Fruit fly (Drosophila melanogaster) whole organism, embryonic: ENCODE results near the gene Zn72D.
A peak's percentile ranks its signal among the peaks of the same experiment; 100 is the strongest.

ENCODE experiments used
- CG10366 ChIP-seq: fragments of 200-800 bp; sonication (Bioruptor generic); IDR thresholded peaks from 2 replicates; pipeline ENCODE4 v1.3.6; 2022; ENCODE audit warnings: missing biosample characterization, missing genetic modification characterization
- CG11085 ChIP-seq: fragments of 200-800 bp; sonication (Bioruptor generic); IDR thresholded peaks from 2 replicates; pipeline ENCODE4 v1.3.6; 2022; ENCODE audit warnings: missing biosample characterization, missing genetic modification characterization
- CG11696 ChIP-seq: fragments of 200-800 bp; sonication (Bioruptor generic); IDR thresholded peaks from 2 replicates; pipeline ENCODE4 v1.3.6; 2022; ENCODE audit warnings: missing biosample characterization, missing genetic modification characterization
- CG12071 ChIP-seq: fragments of 200-800 bp; sonication (Bioruptor generic); optimal IDR thresholded peaks from 3 replicates; lab custom pipeline; 2018; ENCODE audit warnings: missing biosample characterization, mild to moderate bottlenecking, missing genetic modification characterization
- CG12219 ChIP-seq: fragments of 200-800 bp; sonication (Bioruptor generic); optimal IDR thresholded peaks from 3 replicates; lab custom pipeline; 2018; ENCODE audit warnings: missing biosample characterization, mild to moderate bottlenecking, missing genetic modification characterization
- CG12769 ChIP-seq: fragments of 200-800 bp; sonication (Bioruptor generic); optimal IDR thresholded peaks from 2 replicates; lab custom pipeline; 2019; ENCODE audit warnings: missing biosample characterization, mild to moderate bottlenecking, missing genetic modification characterization, moderate library complexity
- CG14710 ChIP-seq: fragments of 200-800 bp; sonication (Bioruptor generic); optimal IDR thresholded peaks from 3 replicates; lab custom pipeline; 2019; ENCODE audit warnings: missing biosample characterization, mild to moderate bottlenecking, missing genetic modification characterization, moderate library complexity
- CG1529 ChIP-seq: fragments of 200-800 bp; sonication (Bioruptor generic); optimal IDR thresholded peaks from 3 replicates; lab custom pipeline; 2018; ENCODE audit warnings: missing biosample characterization, missing genetic modification characterization
- CG17385 ChIP-seq: fragments of 200-800 bp; sonication (Bioruptor generic); optimal IDR thresholded peaks from 3 replicates; lab custom pipeline; 2018; ENCODE audit warnings: missing biosample characterization, mild to moderate bottlenecking, missing genetic modification characterization
- CG17829 ChIP-seq: fragments of 200-800 bp; optimal IDR thresholded peaks from 2 replicates; lab custom pipeline; 2019; ENCODE audit warnings: missing biosample characterization, mild to moderate bottlenecking, missing genetic modification characterization, moderate library complexity
- CG2202 ChIP-seq: fragments of 200-800 bp; sonication (Bioruptor generic); optimal IDR thresholded peaks from 2 replicates; lab custom pipeline; 2018; ENCODE audit warnings: missing biosample characterization, mild to moderate bottlenecking, missing genetic modification characterization
- CG31365 ChIP-seq: fragments of 200-800 bp; sonication (Bioruptor generic); optimal IDR thresholded peaks from 2 replicates; lab custom pipeline; 2018; ENCODE audit warnings: missing biosample characterization, mild to moderate bottlenecking, missing genetic modification characterization
- CG3838 ChIP-seq: fragments of 200-800 bp; sonication (Bioruptor generic); optimal IDR thresholded peaks from 3 replicates; lab custom pipeline; 2016; ENCODE audit warnings: missing biosample characterization, missing genetic modification characterization
- CG42726 ChIP-seq: fragments of 200-800 bp; sonication (Bioruptor generic); IDR thresholded peaks from 2 replicates; pipeline ENCODE4 v1.3.6; 2022; ENCODE audit warnings: missing biosample characterization, missing genetic modification characterization; ENCODE audit not compliant: partially characterized antibody
- CG4617 ChIP-seq: fragments of 200-800 bp; sonication (Bioruptor generic); optimal IDR thresholded peaks from 3 replicates; lab custom pipeline; 2016; ENCODE audit warnings: missing biosample characterization, missing genetic modification characterization, borderline replicate concordance
- CG4730 ChIP-seq: fragments of 200-800 bp; sonication (Bioruptor generic); IDR thresholded peaks from 2 replicates; pipeline ENCODE4 v1.3.6; 2022; ENCODE audit warnings: missing biosample characterization, missing genetic modification characterization
- CG6791 ChIP-seq: fragments of 200-800 bp; sonication (Bioruptor generic); IDR thresholded peaks from 3 replicates; pipeline ENCODE4 v1.3.6; 2022; ENCODE audit warnings: missing biosample characterization, missing genetic modification characterization; ENCODE audit not compliant: partially characterized antibody
- CG7556 ChIP-seq: fragments of 200-800 bp; sonication (Bioruptor generic); optimal IDR thresholded peaks from 2 replicates; lab custom pipeline; 2017; ENCODE audit warnings: missing biosample characterization, mild to moderate bottlenecking, missing genetic modification characterization
- CG8290 ChIP-seq, 3 experiments: fragments of 200-800 bp; sonication (Bioruptor generic); optimal IDR thresholded peaks; 2 replicates each; lab custom pipeline; 2016 to 2019; ENCODE audit warnings: missing biosample characterization in 3 of 3, missing genetic modification characterization in 3 of 3, mild to moderate bottlenecking in 2 of 3, moderate library complexity in 1 of 3
- CoRest ChIP-seq: fragments of 200-800 bp; sonication (Bioruptor generic); optimal IDR thresholded peaks from 3 replicates; lab custom pipeline; 2018; ENCODE audit warnings: missing biosample characterization, mild to moderate bottlenecking, missing genetic modification characterization, moderate library complexity
- Ets97D ChIP-seq: fragments of 200-800 bp; sonication (Bioruptor generic); optimal IDR thresholded peaks from 3 replicates; lab custom pipeline; 2016; ENCODE audit warnings: missing biosample characterization, missing genetic modification characterization
- Fer2 ChIP-seq: fragments of 200-800 bp; sonication (Bioruptor generic); optimal IDR thresholded peaks from 2 replicates; lab custom pipeline; 2018; ENCODE audit warnings: missing biosample characterization, mild to moderate bottlenecking, missing genetic modification characterization, moderate library complexity
- Hmr ChIP-seq: fragments of 200-800 bp; sonication (Bioruptor generic); optimal IDR thresholded peaks from 3 replicates; lab custom pipeline; 2017; ENCODE audit warnings: mild to moderate bottlenecking, missing biosample characterization, missing genetic modification reagents, missing genetic modification characterization
- Nf-YA ChIP-seq: fragments of 200-800 bp; sonication (Bioruptor generic); IDR thresholded peaks from 2 replicates; pipeline ENCODE4 v1.3.6; 2022; ENCODE audit warnings: missing biosample characterization, missing genetic modification characterization
- Opbp ChIP-seq: fragments of 200-800 bp; sonication (Bioruptor generic); IDR thresholded peaks from 3 replicates; pipeline ENCODE4 v1.3.6; 2022; ENCODE audit warnings: missing biosample characterization, missing genetic modification characterization; ENCODE audit not compliant: partially characterized antibody
- Pdp1 ChIP-seq, 2 experiments: fragments of 200-800 bp; sonication (Bioruptor generic); optimal IDR thresholded peaks; 3 replicates each; lab custom pipeline; 2016; ENCODE audit warnings: missing biosample characterization in 2 of 2, missing genetic modification characterization in 2 of 2, mild to moderate bottlenecking in 1 of 2, moderate library complexity in 1 of 2
- Six4 ChIP-seq: fragments of 200-800 bp; sonication (Bioruptor generic); optimal IDR thresholded peaks from 2 replicates; lab custom pipeline; 2016; ENCODE audit warnings: missing biosample characterization, missing genetic modification characterization
- Tbp ChIP-seq: fragments of >200 bp; optimal IDR thresholded peaks from 2 replicates; lab custom pipeline; 2018; ENCODE audit warnings: missing biosample characterization, missing genetic modification characterization
- ash1 ChIP-seq: fragments of 200-800 bp; sonication (Bioruptor generic); optimal IDR thresholded peaks from 2 replicates; lab custom pipeline; 2018; ENCODE audit warnings: missing biosample characterization, mild to moderate bottlenecking, missing genetic modification characterization
- bab2 ChIP-seq: fragments of 200-800 bp; sonication (Bioruptor generic); optimal IDR thresholded peaks from 2 replicates; lab custom pipeline; 2016; ENCODE audit warnings: missing biosample characterization, missing genetic modification characterization
- cato ChIP-seq: fragments of 200-800 bp; sonication (Bioruptor generic); optimal IDR thresholded peaks from 2 replicates; lab custom pipeline; 2016; ENCODE audit warnings: missing biosample characterization, missing genetic modification characterization, borderline replicate concordance
- cg ChIP-seq: fragments of 200-800 bp; sonication (Bioruptor generic); optimal IDR thresholded peaks from 3 replicates; lab custom pipeline; 2019; ENCODE audit warnings: missing biosample characterization, mild to moderate bottlenecking, missing genetic modification characterization, moderate library complexity
- chm ChIP-seq: fragments of 200-800 bp; sonication (Bioruptor generic); IDR thresholded peaks from 2 replicates; pipeline ENCODE4 v1.3.6; 2022; ENCODE audit warnings: missing biosample characterization, missing genetic modification characterization
- da ChIP-seq: fragments of 200-800 bp; sonication (Bioruptor generic); optimal IDR thresholded peaks from 2 replicates; lab custom pipeline; 2016; ENCODE audit warnings: missing biosample characterization, missing genetic modification characterization
- danr ChIP-seq: fragments of 200-800 bp; sonication (Bioruptor generic); IDR thresholded peaks from 2 replicates; pipeline ENCODE4 v1.3.6; 2022; ENCODE audit warnings: missing biosample characterization, missing genetic modification characterization
- eyg ChIP-seq: fragments of 200-800 bp; sonication (Bioruptor generic); optimal IDR thresholded peaks from 3 replicates; lab custom pipeline; 2016; ENCODE audit warnings: missing biosample characterization, missing genetic modification characterization
- oc ChIP-seq: fragments of 200-800 bp; sonication (Bioruptor generic); optimal IDR thresholded peaks from 2 replicates; lab custom pipeline; 2018; ENCODE audit warnings: missing biosample characterization, mild to moderate bottlenecking, missing genetic modification characterization, moderate library complexity
- org-1 ChIP-seq: fragments of 200-800 bp; sonication (Bioruptor generic); optimal IDR thresholded peaks from 2 replicates; lab custom pipeline; 2017; ENCODE audit warnings: missing biosample characterization, missing genetic modification characterization
- rib ChIP-seq: fragments of 200-800 bp; sonication (Bioruptor generic); IDR thresholded peaks from 2 replicates; pipeline ENCODE4 v1.3.6; 2022; ENCODE audit warnings: missing biosample characterization, missing genetic modification characterization
- scrt ChIP-seq: fragments of 200-800 bp; sonication (Bioruptor generic); optimal IDR thresholded peaks from 2 replicates; lab custom pipeline; 2018; ENCODE audit warnings: missing biosample characterization, mild to moderate bottlenecking, missing genetic modification characterization, moderate library complexity
- seq ChIP-seq: fragments of 200-800 bp; sonication (Bioruptor generic); IDR thresholded peaks from 2 replicates; pipeline ENCODE4 v1.3.6; 2022; ENCODE audit warnings: missing biosample characterization, missing genetic modification characterization
- slou ChIP-seq: fragments of 200-800 bp; sonication (Bioruptor generic); optimal IDR thresholded peaks from 3 replicates; lab custom pipeline; 2016; ENCODE audit warnings: missing biosample characterization, missing genetic modification characterization
- sr ChIP-seq: fragments of 200-800 bp; sonication (Bioruptor generic); IDR thresholded peaks from 3 replicates; pipeline ENCODE4 v1.3.6; 2022; ENCODE audit warnings: missing biosample characterization, missing genetic modification characterization
- stc ChIP-seq: fragments of 200-800 bp; sonication (Bioruptor generic); IDR thresholded peaks from 2 replicates; pipeline ENCODE4 v1.3.6; 2022; ENCODE audit warnings: missing biosample characterization, missing genetic modification characterization
- stwl ChIP-seq: fragments of 200-800 bp; sonication (Bioruptor generic); optimal IDR thresholded peaks from 3 replicates; lab custom pipeline; 2018; ENCODE audit warnings: missing biosample characterization, mild to moderate bottlenecking, missing genetic modification characterization, moderate library complexity
- tap ChIP-seq: fragments of 200-800 bp; optimal IDR thresholded peaks from 3 replicates; lab custom pipeline; 2019; ENCODE audit warnings: missing biosample characterization, mild to moderate bottlenecking, missing genetic modification characterization, moderate library complexity
- toy ChIP-seq: fragments of 200-800 bp; sonication (Bioruptor generic); IDR thresholded peaks from 2 replicates; pipeline ENCODE4 v1.3.6; 2022; ENCODE audit warnings: missing biosample characterization, missing genetic modification characterization
- usp ChIP-seq: fragments of >200 bp; optimal IDR thresholded peaks from 2 replicates; lab custom pipeline; 2017; ENCODE audit warnings: missing biosample characterization, missing genetic modification characterization

The Zn72D gene

DNA sequence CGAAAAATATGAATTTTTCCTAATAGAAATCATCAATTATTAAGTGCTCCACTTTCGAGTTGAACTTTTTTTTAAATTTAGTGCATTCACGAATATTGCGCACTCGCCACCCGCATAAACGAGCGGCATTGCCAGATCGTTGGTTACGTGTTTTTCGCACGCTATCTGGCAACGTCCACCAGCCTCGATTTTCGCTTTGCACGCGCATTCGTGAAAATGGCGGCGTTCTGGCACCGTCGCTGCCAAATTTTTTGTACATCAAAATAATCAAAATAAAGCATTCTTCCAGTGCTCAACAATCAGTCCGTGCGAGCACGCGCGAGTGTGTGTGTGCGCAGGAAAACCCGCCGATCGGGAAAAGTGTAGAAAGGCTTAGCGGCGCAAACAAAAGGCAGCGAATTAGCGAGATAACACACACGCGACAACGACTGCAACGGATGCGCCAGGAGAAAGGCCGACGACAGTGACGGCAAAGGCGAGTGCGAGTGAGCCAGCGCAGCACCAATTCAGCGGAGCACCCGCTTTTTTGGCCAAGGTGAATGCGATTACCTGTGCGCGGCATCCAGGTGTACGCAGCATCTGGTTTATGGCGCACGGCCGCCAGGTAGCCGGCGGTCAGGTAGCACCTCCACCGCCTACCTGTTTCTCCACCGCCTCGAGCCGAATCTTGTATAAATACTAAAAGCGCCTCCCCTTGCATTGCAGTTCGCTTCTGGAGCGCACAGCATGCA, 1.3 kb upstream of the Zn72D start (continued):
- TF ChIP-seq oc (tag; lab: Kevin White, UChicago) (no peak), CG12219 (GFP tag; lab: Kevin White, UChicago) (peak; percentile 61), eyg (peak; percentile 77), CG31365 (tag; lab: Kevin White, UChicago) (peak; percentile 69), CG7556 (GFP tag; lab: Kevin White, UChicago) (peak; percentile 86), CG6791 (GFP tag; lab: Robert Waterston, UW) (peak; percentile 47; the same call in 2 of the 3 replicates), Ets97D (peak; percentile 92), CG17385 (GFP tag; lab: Kevin White, UChicago) (no peak), chm (GFP tag; lab: Robert Waterston, UW) (peak; percentile 88), Tbp (no peak), Pdp1 (GFP tag; optimal IDR thresholded peaks at IDR 0.05; lab: Kevin White, UChicago) (peak; percentile 84 to 98), CG2202 (tag; lab: Kevin White, UChicago) (peak; percentile 58), Hmr (GFP tag; lab: Kevin White, UChicago) (no peak), CG42726 (peak; percentile 78), CG11696 (GFP tag; lab: Robert Waterston, UW) (peak; percentile 56), CG12071 (GFP tag; lab: Kevin White, UChicago) (no peak), CG14710 (tag; lab: Kevin White, UChicago) (peak; percentile 73), org-1 (GFP tag; lab: Kevin White, UChicago) (peak; percentile 76), CG17829 (peak; percentile 86), Opbp (GFP tag; lab: Robert Waterston, UW) (peak; percentile 79; the same call in 2 of the 3 replicates), CoRest (tag; lab: Kevin White, UChicago) (peak; percentile 81), seq (peak; percentile 83), stwl (tag; lab: Kevin White, UChicago) (peak; percentile 13), Nf-YA (peak; percentile 64; the same call in 1 of the 2 replicates), CG10366 (GFP tag; lab: Robert Waterston, UW) (peak; percentile 80), Six4 (GFP tag; lab: Kevin White, UChicago) (peak; percentile 76), rib (GFP tag; lab: Robert Waterston, UW) (peak; percentile 75; the same call in 1 of the 2 replicates), CG4730 (GFP tag; lab: Robert Waterston, UW) (peak; percentile 52; the same call in 1 of the 2 replicates), tap (tag; lab: Kevin White, UChicago) (no peak), toy (GFP tag; lab: Robert Waterston, UW) (peak; percentile 52; the same call in 1 of the 2 replicates), CG1529 (no peak), scrt (GFP tag; lab: Kevin White, UChicago) (peak; percentile 78), stc (GFP tag; lab: Robert Waterston, UW) (peak; percentile 75), cato (peak; percentile 47), slou (GFP tag; lab: Kevin White, UChicago) (peak; percentile 32), danr (peak; percentile 49; the same call in 1 of the 2 replicates), cg (GFP tag; lab: Kevin White, UChicago) (peak; percentile 81), usp (no peak), sr (GFP tag; lab: Robert Waterston, UW) (peak; percentile 26; the same call in 1 of the 3 replicates), CG8290 (GFP tag; optimal IDR thresholded peaks at IDR 0.05; lab: Kevin White, UChicago) (peak; percentile 63), CG8290 (tag; optimal IDR thresholded peaks at IDR 0.05; lab: Kevin White, UChicago) (no peak), da (GFP tag; lab: Kevin White, UChicago) (no peak), CG3838 (GFP tag; lab: Kevin White, UChicago) (peak; percentile 46), Fer2 (tag; lab: Kevin White, UChicago) (peak; percentile 56), ash1 (GFP tag; lab: Kevin White, UChicago) (peak; percentile 0), bab2 (GFP tag; lab: Kevin White, UChicago) (peak; percentile 89), CG4617 (GFP tag; lab: Kevin White, UChicago) (peak; percentile 88), CG11085 (GFP tag; lab: Robert Waterston, UW) (0 out of 2 replicates have a peak, but pooled peaks have one; percentile 65), CG12769 (no peak)
